Worm (Caenorhabditis elegans) whole organism, late embryonic: Measurements from ENCODE around the gene Y116A8B.1.

Experiments
- ceh-22 ChIP-seq: sonication (generic microtip); optimal IDR thresholded peaks from 2 replicates; lab custom pipeline; 2017; ENCODE audit warnings: missing biosample characterization, missing genetic modification characterization
- ceh-31 ChIP-seq: sonication (generic microtip); optimal IDR thresholded peaks from 2 replicates; lab custom pipeline; 2016; ENCODE audit warnings: missing genetic modification characterization, missing compliant biosample characterization
- ceh-9 ChIP-seq: sonication (generic microtip); optimal IDR thresholded peaks from 2 replicates; lab custom pipeline; 2016; ENCODE audit warnings: mild to moderate bottlenecking, missing genetic modification characterization, inconsistent platforms, missing compliant biosample characterization
- che-1 ChIP-seq: sonication (generic microtip); optimal IDR thresholded peaks from 2 replicates; lab custom pipeline; 2016; ENCODE audit warnings: mild to moderate bottlenecking, missing genetic modification characterization, missing compliant biosample characterization
- dmd-4 ChIP-seq: sonication (generic microtip); optimal IDR thresholded peaks from 2 replicates; lab custom pipeline; 2016; ENCODE audit warnings: borderline replicate concordance, missing genetic modification characterization, missing compliant biosample characterization
- elt-4 ChIP-seq: sonication (generic microtip); optimal IDR thresholded peaks from 2 replicates; lab custom pipeline; 2016; ENCODE audit warnings: missing genetic modification characterization, missing compliant biosample characterization
- ets-4 ChIP-seq: sonication (generic microtip); optimal IDR thresholded peaks from 2 replicates; lab custom pipeline; 2016; ENCODE audit warnings: missing genetic modification characterization, missing compliant biosample characterization
- lin-11 ChIP-seq: fragments of 200-800 bp; sonication (Bioruptor generic); optimal IDR thresholded peaks from 2 replicates; lab custom pipeline; 2018; ENCODE audit warnings: mild to moderate bottlenecking, missing genetic modification characterization, missing compliant biosample characterization
- pag-3 ChIP-seq: sonication (generic microtip); optimal IDR thresholded peaks from 2 replicates; lab custom pipeline; 2016; ENCODE audit warnings: missing compliant biosample characterization, missing genetic modification characterization, borderline replicate concordance
- pha-4 ChIP-seq: fragments of 150-350 bp; optimal IDR thresholded peaks from 2 replicates; lab custom pipeline; 2018; ENCODE audit warnings: missing biosample characterization, missing genetic modification reagents, missing genetic modification characterization
- tbx-2 ChIP-seq: sonication (generic microtip); optimal IDR thresholded peaks from 2 replicates; lab custom pipeline; 2016; ENCODE audit warnings: missing genetic modification characterization, missing compliant biosample characterization

DNA sequence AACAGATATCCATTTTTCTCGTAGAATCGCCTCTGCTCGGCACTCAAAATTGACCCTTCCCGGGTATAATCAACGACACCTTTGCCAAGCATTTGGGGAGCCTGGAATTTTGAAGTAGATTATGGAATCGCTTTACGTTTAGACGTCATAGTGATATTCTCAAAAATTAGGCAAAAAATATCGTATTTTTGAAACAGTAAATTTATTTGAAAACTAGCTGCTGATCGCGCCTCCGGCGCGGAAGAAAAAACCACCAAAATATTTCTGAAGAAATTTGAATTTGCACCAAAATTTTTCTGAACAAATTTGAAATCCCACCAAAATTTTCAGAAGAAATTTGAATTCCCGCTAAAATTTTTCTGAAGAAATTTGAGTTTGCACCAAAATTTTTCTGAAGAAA is 46.2 kb downstream of the Y116A8B.1 start, which contains the start of gene ZK550.6:
- TF ChIP-seq ceh-31 (no peak), ceh-22 (tag; lab: Kevin White, UChicago) (no peak), che-1 (no peak), pha-4 (tag; lab: Kevin White, UChicago) (no peak), tbx-2 (tag; lab: Kevin White, UChicago) (no peak), ets-4 (tag; lab: Kevin White, UChicago) (no peak), dmd-4 (tag; lab: Kevin White, UChicago) (no peak), pag-3 (tag; lab: Kevin White, UChicago) (no peak), lin-11 (tag; lab: Kevin White, UChicago) (no peak), elt-4 (tag; lab: Kevin White, UChicago) (no peak), ceh-9 (no peak)
